Worm (Caenorhabditis elegans) whole organism, L3 larva: Measurements from ENCODE around the gene rop-1.

Experiments used
- ZK546.5 ChIP-seq: sonication (generic microtip); optimal IDR thresholded peaks from 2 replicates; lab custom pipeline; 2017; ENCODE audit warnings: missing biosample characterization, missing genetic modification characterization
- ama-1 ChIP-seq: fragments of 150-350 bp; optimal IDR thresholded peaks from 2 replicates; lab custom pipeline; 2018
- elt-2 ChIP-seq: sonication (generic microtip); optimal IDR thresholded peaks from 2 replicates; lab custom pipeline; 2016; ENCODE audit warnings: missing genetic modification reagents, mild to moderate bottlenecking, missing genetic modification characterization, missing compliant biosample characterization
- lin-15B ChIP-seq: fragments of 150-350 bp; optimal IDR thresholded peaks from 2 replicates; lab custom pipeline; 2014; ENCODE audit warnings: missing biosample characterization, missing genetic modification characterization
- nhr-11 ChIP-seq: fragments of 150-350 bp; optimal IDR thresholded peaks from 2 replicates; lab custom pipeline; 2014; ENCODE audit warnings: missing biosample characterization, missing genetic modification characterization
- nhr-76 ChIP-seq: fragments of 150-350 bp; sonication (generic microtip); optimal IDR thresholded peaks from 5 replicates; lab custom pipeline; 2014; ENCODE audit warnings: missing biosample characterization, missing genetic modification characterization
- pqm-1 ChIP-seq: fragments of 150-350 bp; optimal IDR thresholded peaks from 2 replicates; lab custom pipeline; 2017; ENCODE audit warnings: missing biosample characterization, missing genetic modification characterization, inconsistent platforms
- skn-1 ChIP-seq: fragments of 150-350 bp; optimal IDR thresholded peaks from 2 replicates; lab custom pipeline; 2014; ENCODE audit warnings: missing biosample characterization, missing genetic modification characterization
- zag-1 ChIP-seq: fragments of 150-350 bp; optimal IDR thresholded peaks from 2 replicates; lab custom pipeline; 2014; ENCODE audit warnings: missing biosample characterization, missing genetic modification characterization
- ztf-4 ChIP-seq: fragments of 150-350 bp; optimal IDR thresholded peaks from 2 replicates; lab custom pipeline; 2014; ENCODE audit warnings: missing biosample characterization, missing genetic modification characterization

DNA sequence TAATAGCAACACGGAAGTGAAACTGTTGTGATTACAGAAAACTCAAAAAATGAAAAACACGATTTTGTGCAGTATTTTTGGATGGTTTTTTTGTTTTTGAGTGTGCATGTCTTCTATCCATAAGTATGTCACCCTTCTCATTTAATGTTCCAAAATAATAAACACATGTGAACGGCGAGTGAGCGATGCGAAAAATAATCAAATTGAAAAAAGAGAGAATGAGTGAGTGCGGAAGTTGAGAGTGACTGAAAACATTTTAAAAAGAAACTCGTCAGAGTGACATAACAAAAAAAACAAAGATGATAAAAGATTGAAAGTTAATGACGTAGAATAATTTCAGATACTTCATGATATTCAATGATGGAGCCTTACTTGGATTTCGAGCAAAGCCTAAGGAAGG, 5.3 kb downstream of the rop-1 start:
- TF ChIP-seq skn-1 (tag; lab: Kevin White, UChicago) (no peak), lin-15B (tag; lab: Kevin White, UChicago) (no peak), zag-1 (tag; lab: Kevin White, UChicago) (no peak), pqm-1 (tag; lab: Kevin White, UChicago) (no peak), nhr-76 (tag; lab: Kevin White, UChicago) (no peak), nhr-11 (tag; lab: Kevin White, UChicago) (no peak), ZK546.5 (tag; lab: Kevin White, UChicago) (no peak), ztf-4 (tag; lab: Kevin White, UChicago) (no peak), elt-2 (tag; lab: Kevin White, UChicago) (no peak), ama-1 (no peak)
